Worm (Caenorhabditis elegans) whole organism, L1 larva: ENCODE measurements around the gene ech-5.

ENCODE experiments used
- C04F5.9 ChIP-seq: sonication (generic microtip); optimal IDR thresholded peaks from 2 replicates; lab custom pipeline; 2016; ENCODE audit warnings: missing genetic modification characterization, missing compliant biosample characterization
- C16A3.4 ChIP-seq: fragments of 150-350 bp; optimal IDR thresholded peaks from 2 replicates; lab custom pipeline; 2014; ENCODE audit warnings: missing biosample characterization, missing genetic modification characterization
- F16B12.6 ChIP-seq: fragments of 150-350 bp; optimal IDR thresholded peaks from 2 replicates; lab custom pipeline; 2014; ENCODE audit warnings: missing biosample characterization, missing genetic modification characterization
- Y116A8C.19 ChIP-seq: sonication (generic microtip); optimal IDR thresholded peaks from 2 replicates; lab custom pipeline; 2016; ENCODE audit warnings: missing compliant biosample characterization, missing genetic modification characterization, borderline replicate concordance
- alr-1 ChIP-seq: fragments of 200-800 bp; sonication (Bioruptor generic); optimal IDR thresholded peaks from 2 replicates; lab custom pipeline; 2018; ENCODE audit warnings: borderline replicate concordance, mild to moderate bottlenecking, missing genetic modification characterization, missing compliant biosample characterization
- aly-2 ChIP-seq: fragments of 150-350 bp; optimal IDR thresholded peaks from 2 replicates; lab custom pipeline; 2014; ENCODE audit warnings: missing biosample characterization, missing genetic modification characterization
- ama-1 ChIP-seq: fragments of 150-350 bp; optimal IDR thresholded peaks from 2 replicates; lab custom pipeline; 2014
- blmp-1 ChIP-seq: fragments of 150-350 bp; optimal IDR thresholded peaks from 2 replicates; lab custom pipeline; 2014; ENCODE audit warnings: missing biosample characterization, missing genetic modification characterization
- ceh-63 ChIP-seq: fragments of 200-800 bp; sonication (Bioruptor generic); optimal IDR thresholded peaks from 2 replicates; lab custom pipeline; 2018; ENCODE audit warnings: mild to moderate bottlenecking, missing genetic modification characterization, missing compliant biosample characterization
- ceh-8 ChIP-seq: fragments of 200-800 bp; sonication (Bioruptor generic); optimal IDR thresholded peaks from 2 replicates; lab custom pipeline; 2018; ENCODE audit warnings: mild to moderate bottlenecking, missing genetic modification characterization, moderate library complexity, missing compliant biosample characterization
- ceh-82 ChIP-seq, 3 experiments: fragments of 150-350 bp in 1 of 3; sonication (generic microtip) in 2 of 3; optimal IDR thresholded peaks; 2 replicates each; lab custom pipeline; 2014 to 2017; ENCODE audit warnings: missing biosample characterization in 3 of 3, missing genetic modification characterization in 3 of 3
- ceh-90 ChIP-seq: sonication (generic microtip); optimal IDR thresholded peaks from 2 replicates; lab custom pipeline; 2016; ENCODE audit warnings: missing genetic modification characterization, missing compliant biosample characterization
- ces-1 ChIP-seq: fragments of 150-350 bp; optimal IDR thresholded peaks from 2 replicates; lab custom pipeline; 2014; ENCODE audit warnings: missing biosample characterization, missing genetic modification reagents, missing genetic modification characterization
- dsc-1 ChIP-seq: sonication (generic microtip); optimal IDR thresholded peaks from 2 replicates; lab custom pipeline; 2016; ENCODE audit warnings: mild to moderate bottlenecking, missing genetic modification characterization, missing compliant biosample characterization
- efl-1 ChIP-seq, 4 experiments: fragments of 150-350 bp; optimal IDR thresholded peaks in 3 of 4; peaks in 1 of 4; 1 replicate in 1 of 4; 2 replicates in 3 of 4; lab custom pipeline; 2014; ENCODE audit warnings: missing biosample characterization in 2 of 4, missing genetic modification characterization in 2 of 4, missing genetic modification reagents in 2 of 4
- efl-3 ChIP-seq: fragments of 200-800 bp; sonication (Bioruptor generic); optimal IDR thresholded peaks from 2 replicates; lab custom pipeline; 2018; ENCODE audit warnings: mild to moderate bottlenecking, missing genetic modification characterization, missing compliant biosample characterization
- elt-3 ChIP-seq, 6 experiments: fragments of 150-350 bp in 1 of 6; sonication (generic microtip); optimal IDR thresholded peaks; 2 replicates each; lab custom pipeline; 2017 to 2018; ENCODE audit warnings: missing biosample characterization in 6 of 6, missing genetic modification characterization in 6 of 6, inconsistent platforms in 1 of 6
- fkh-4 ChIP-seq: sonication (generic microtip); optimal IDR thresholded peaks from 2 replicates; lab custom pipeline; 2016; ENCODE audit warnings: missing compliant biosample characterization, missing genetic modification characterization, borderline replicate concordance
- fkh-8 ChIP-seq: sonication (generic microtip); optimal IDR thresholded peaks from 2 replicates; lab custom pipeline; 2016; ENCODE audit warnings: mild to moderate bottlenecking, missing genetic modification characterization, missing compliant biosample characterization
- fos-1 ChIP-seq: fragments of 150-350 bp; optimal IDR thresholded peaks from 2 replicates; lab custom pipeline; 2014; ENCODE audit warnings: missing biosample characterization, missing genetic modification characterization
- grh-1 ChIP-seq: fragments of 200-800 bp; sonication (Bioruptor generic); IDR thresholded peaks from 2 replicates; pipeline ENCODE4 v1.3.6; 2022; ENCODE audit warnings: missing genetic modification reagents, missing genetic modification characterization, missing compliant biosample characterization
- hlh-17 ChIP-seq: fragments of 200-800 bp; sonication (Bioruptor generic); optimal IDR thresholded peaks from 2 replicates; lab custom pipeline; 2018; ENCODE audit warnings: missing genetic modification characterization, mild to moderate bottlenecking, missing compliant biosample characterization, moderate library complexity, borderline replicate concordance
- hlh-4 ChIP-seq: sonication (generic microtip); optimal IDR thresholded peaks from 2 replicates; lab custom pipeline; 2016; ENCODE audit warnings: mild to moderate bottlenecking, missing genetic modification characterization, missing compliant biosample characterization
- isw-1 ChIP-seq: fragments of 200-800 bp; sonication (Bioruptor generic); IDR thresholded peaks from 2 replicates; pipeline ENCODE4 v1.3.6; 2022; ENCODE audit warnings: missing genetic modification characterization, missing compliant biosample characterization
- lin-13 ChIP-seq: fragments of 150-350 bp; optimal IDR thresholded peaks from 2 replicates; lab custom pipeline; 2014; ENCODE audit warnings: missing biosample characterization, missing genetic modification reagents, missing genetic modification characterization
- lin-35 ChIP-seq, 2 experiments: fragments of 150-350 bp; optimal IDR thresholded peaks; 2 replicates each; lab custom pipeline; 2014; ENCODE audit warnings: missing biosample characterization in 2 of 2, missing genetic modification characterization in 2 of 2, missing genetic modification reagents in 2 of 2
- lsy-2 ChIP-seq, 2 experiments: fragments of 150-350 bp; optimal IDR thresholded peaks; 2 replicates each; lab custom pipeline; 2014; ENCODE audit warnings: missing biosample characterization in 2 of 2, missing genetic modification characterization in 2 of 2
- mef-2 ChIP-seq: fragments of 150-350 bp; optimal IDR thresholded peaks from 2 replicates; lab custom pipeline; 2014; ENCODE audit warnings: missing biosample characterization, missing genetic modification characterization
- mep-1 ChIP-seq: fragments of 150-350 bp; optimal IDR thresholded peaks from 2 replicates; lab custom pipeline; 2014; ENCODE audit warnings: missing biosample characterization, missing genetic modification characterization
- nhr-11 ChIP-seq: fragments of 150-350 bp; optimal IDR thresholded peaks from 2 replicates; lab custom pipeline; 2014; ENCODE audit warnings: missing biosample characterization, missing genetic modification characterization
- nhr-12 ChIP-seq: sonication (generic microtip); optimal IDR thresholded peaks from 2 replicates; lab custom pipeline; 2017; ENCODE audit warnings: missing biosample characterization, missing genetic modification characterization
- nhr-19 ChIP-seq: fragments of 200-800 bp; sonication (Bioruptor generic); conservative IDR thresholded peaks from 2 replicates; pipeline ENCODE4 v1.3.6; 2022; ENCODE audit warnings: missing genetic modification characterization, missing compliant biosample characterization
- nhr-47 ChIP-seq: sonication (generic microtip); optimal IDR thresholded peaks from 2 replicates; lab custom pipeline; 2016; ENCODE audit warnings: mild to moderate bottlenecking, missing genetic modification characterization, moderate library complexity, missing compliant biosample characterization
- nhr-71 ChIP-seq: sonication (generic microtip); optimal IDR thresholded peaks from 2 replicates; lab custom pipeline; 2016; ENCODE audit warnings: mild to moderate bottlenecking, missing genetic modification characterization, moderate library complexity, missing compliant biosample characterization
- nhr-85 ChIP-seq: sonication (generic microtip); peaks from one replicate; lab custom pipeline; 2016; ENCODE audit warnings: missing genetic modification characterization, inconsistent platforms, missing compliant biosample characterization
- nhr-90 ChIP-seq: sonication (generic microtip); optimal IDR thresholded peaks from 2 replicates; lab custom pipeline; 2016; ENCODE audit warnings: mild to moderate bottlenecking, missing genetic modification characterization, missing compliant biosample characterization; ENCODE audit not compliant: poor library complexity
- pag-3 ChIP-seq: sonication (generic microtip); optimal IDR thresholded peaks from 2 replicates; lab custom pipeline; 2017; ENCODE audit warnings: missing genetic modification characterization, mild to moderate bottlenecking, missing compliant biosample characterization, antibody characterized with exemption, borderline replicate concordance; ENCODE audit not compliant: insufficient read depth
- sup-37 ChIP-seq: fragments of 200-800 bp; sonication (Bioruptor generic); optimal IDR thresholded peaks from 2 replicates; lab custom pipeline; 2018; ENCODE audit warnings: mild to moderate bottlenecking, missing genetic modification characterization, missing compliant biosample characterization
- tbx-2 ChIP-seq: sonication (generic microtip); optimal IDR thresholded peaks from 2 replicates; lab custom pipeline; 2016; ENCODE audit warnings: missing genetic modification characterization, missing compliant biosample characterization
- tlp-1 ChIP-seq: fragments of 150-350 bp; optimal IDR thresholded peaks from 2 replicates; lab custom pipeline; 2014; ENCODE audit warnings: missing biosample characterization, missing genetic modification characterization
- unc-130 ChIP-seq: fragments of 150-350 bp; optimal IDR thresholded peaks from 2 replicates; lab custom pipeline; 2017; ENCODE audit warnings: missing biosample characterization, missing genetic modification characterization, inconsistent platforms
- unc-30 ChIP-seq: sonication (generic microtip); optimal IDR thresholded peaks from 2 replicates; lab custom pipeline; 2017; ENCODE audit warnings: missing biosample characterization, missing genetic modification characterization
- unc-62 ChIP-seq: fragments of 150-350 bp; optimal IDR thresholded peaks from 2 replicates; lab custom pipeline; 2014; ENCODE audit warnings: missing biosample characterization, missing genetic modification reagents, missing genetic modification characterization
- unc-98 ChIP-seq: fragments of 200-800 bp; sonication (Bioruptor generic); IDR thresholded peaks from 2 replicates; pipeline ENCODE4 v1.3.6; 2022; ENCODE audit warnings: missing genetic modification characterization, missing compliant biosample characterization
- vab-15 ChIP-seq: sonication (generic microtip); optimal IDR thresholded peaks from 2 replicates; lab custom pipeline; 2017; ENCODE audit warnings: missing genotype, mild to moderate bottlenecking, missing genetic modification characterization, missing compliant biosample characterization
- xbp-1 ChIP-seq: sonication (generic microtip); optimal IDR thresholded peaks from 2 replicates; lab custom pipeline; 2016; ENCODE audit warnings: missing genetic modification characterization, missing compliant biosample characterization
- zag-1 ChIP-seq: fragments of 150-350 bp; optimal IDR thresholded peaks from 2 replicates; lab custom pipeline; 2014; ENCODE audit warnings: missing biosample characterization, missing genetic modification characterization
- ztf-11 ChIP-seq, 2 experiments: sonication (generic microtip); optimal IDR thresholded peaks; 2 replicates each; lab custom pipeline; 2016 to 2017; ENCODE audit warnings: missing genetic modification characterization in 2 of 2, missing biosample characterization in 1 of 2, missing compliant biosample characterization in 1 of 2

Gene ech-5

ce11 chrIV:757548-757947 lies 39.3 kb upstream of the ech-5 start:
- TF ChIP-seq efl-1 (optimal IDR thresholded peaks at IDR 0.05; lab: Kevin White, UChicago) (no peak), efl-1 (GFP tag; optimal IDR thresholded peaks at IDR 0.05 in 1 of 2; lab: Kevin White, UChicago) (peak in 1 of 2 experiments; percentile 57), unc-130 (tag; lab: Kevin White, UChicago) (no peak), zag-1 (tag; lab: Kevin White, UChicago) (no peak)

ce11 chrIV:760267-760666 lies 36.6 kb upstream of the ech-5 start, which contains the start of gene gst-40:
Gene gst-40 (plus strand): TSS chrIV:760502.
- TF ChIP-seq ces-1 (GFP tag; lab: Kevin White, UChicago) (no peak), ceh-82 (tag; optimal IDR thresholded peaks at IDR 0.05; lab: Kevin White, UChicago) (no peak), sup-37 (no peak), unc-98 (no peak), ama-1 (no peak), lin-13 (GFP tag; lab: Kevin White, UChicago) (no peak), lsy-2 (tag; optimal IDR thresholded peaks at IDR 0.05; lab: Kevin White, UChicago) (no peak), C04F5.9 (tag; lab: Kevin White, UChicago) (no peak), ceh-90 (tag; lab: Kevin White, UChicago) (no peak), nhr-47 (tag; lab: Kevin White, UChicago) (no peak), lin-35 (GFP tag; optimal IDR thresholded peaks at IDR 0.05; lab: Kevin White, UChicago) (no peak), isw-1 (GFP tag; lab: Robert Waterston, UW) (no peak), mef-2 (no peak), ceh-8 (no peak), vab-15 (tag; lab: Kevin White, UChicago) (no peak), hlh-17 (no peak), blmp-1 (no peak), ceh-63 (GFP tag; lab: Kevin White, UChicago) (no peak), efl-1 (optimal IDR thresholded peaks at IDR 0.05; lab: Kevin White, UChicago) (no peak), efl-1 (GFP tag; optimal IDR thresholded peaks at IDR 0.05 in 1 of 2; lab: Kevin White, UChicago) (peak in 1 of 2 experiments; percentile 86), fkh-8 (tag; lab: Kevin White, UChicago) (peak; percentile 46), fkh-4 (tag; lab: Kevin White, UChicago) (peak; percentile 16), mep-1 (no peak), dsc-1 (peak; percentile 80), alr-1 (tag; lab: Kevin White, UChicago) (no peak), tbx-2 (tag; lab: Kevin White, UChicago) (peak; percentile 5), hlh-4 (no peak), ztf-11 (tag; optimal IDR thresholded peaks at IDR 0.05; lab: Kevin White, UChicago) (no peak), unc-62 (GFP tag; lab: Kevin White, UChicago) (no peak), xbp-1 (tag; lab: Kevin White, UChicago) (no peak), efl-3 (no peak), tlp-1 (no peak), nhr-12 (no peak), nhr-71 (tag; lab: Kevin White, UChicago) (no peak), F16B12.6 (tag; lab: Kevin White, UChicago) (no peak)

ce11 chrIV:762016-762459 lies 34.8 kb upstream of the ech-5 start:
- no peak for TF ChIP-seq ces-1 (GFP tag; lab: Kevin White, UChicago)
- no peak for TF ChIP-seq mef-2
- TF ChIP-seq elt-3 (tag; optimal IDR thresholded peaks at IDR 0.05; lab: Kevin White, UChicago), result peak in 2 of 6 experiments; percentile 28 to 31
- no peak for TF ChIP-seq hlh-4
- TF ChIP-seq unc-98, result no peak
- TF ChIP-seq nhr-71 (tag; lab: Kevin White, UChicago), result peak; percentile 69
- TF ChIP-seq xbp-1 (tag; lab: Kevin White, UChicago), result peak; percentile 28
- TF ChIP-seq tbx-2 (tag; lab: Kevin White, UChicago), result no peak
- peak; percentile 88 for TF ChIP-seq nhr-85
- no peak for TF ChIP-seq Y116A8C.19
- no peak for TF ChIP-seq fkh-8 (tag; lab: Kevin White, UChicago)
- no peak for TF ChIP-seq pag-3 (tag; lab: Kevin White, UChicago)
- TF ChIP-seq grh-1 (GFP tag; lab: Robert Waterston, UW), result peak; percentile 53; the same call in 1 of the 2 replicates
- TF ChIP-seq unc-30, result no peak
- no peak for TF ChIP-seq nhr-11 (tag; lab: Kevin White, UChicago)
- TF ChIP-seq vab-15 (tag; lab: Kevin White, UChicago), result no peak
- TF ChIP-seq nhr-19 (GFP tag; lab: Robert Waterston, UW), result peak; percentile 35; the same call in 1 of the 2 replicates
- peak; percentile 63 for TF ChIP-seq aly-2
- TF ChIP-seq lsy-2 (tag; optimal IDR thresholded peaks at IDR 0.05; lab: Kevin White, UChicago), result peak; percentile 23 to 31
- TF ChIP-seq fos-1, result peak; percentile 13
- TF ChIP-seq C16A3.4 (tag; lab: Kevin White, UChicago), result peak; percentile 14
- TF ChIP-seq nhr-90, result peak; percentile 36
- peak; percentile 11 to 32 for TF ChIP-seq efl-1 (optimal IDR thresholded peaks at IDR 0.05; lab: Kevin White, UChicago)
- no peak for TF ChIP-seq efl-1 (GFP tag; optimal IDR thresholded peaks at IDR 0.05 in 1 of 2; lab: Kevin White, UChicago)
